Worm (Caenorhabditis elegans): Measurements from ENCODE around the gene T25E4.1.

DNA sequence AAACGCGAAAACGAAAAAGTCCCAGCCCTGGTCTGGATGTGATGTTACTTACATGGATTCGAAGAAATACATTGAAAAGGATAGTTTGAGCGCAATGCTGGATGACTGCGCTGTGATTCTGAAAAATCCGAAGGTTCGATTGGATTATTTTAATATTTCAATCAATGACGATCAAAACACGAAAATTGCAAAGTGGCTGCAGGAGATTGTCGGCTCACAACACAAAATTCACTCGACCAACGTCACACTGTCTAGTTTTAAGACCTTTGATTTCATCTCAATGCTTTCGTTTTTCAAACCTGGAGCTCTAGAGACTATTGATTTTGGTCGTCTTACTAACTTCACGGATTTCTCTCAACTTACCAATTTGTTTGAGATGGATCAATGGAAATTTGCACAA, 26.6 kb upstream of the T25E4.1 start, which contains the start of gene C17C3.5:
- TF ChIP-seq him-1 (tag; optimal IDR thresholded peaks at IDR 0.05) (no peak), W03F9.2 (tag; optimal IDR thresholded peaks at IDR 0.05) (no peak)
